Worm (Caenorhabditis elegans) whole organism, L4 larva: ENCODE results near the gene B0024.4.

Source experiments
- R02D3.7 ChIP-seq: fragments of 150-350 bp; sonication (generic microtip); optimal IDR thresholded peaks from 3 replicates; lab custom pipeline; 2014; ENCODE audit warnings: missing biosample characterization, missing genetic modification characterization
- ZK546.5 ChIP-seq, 2 experiments: sonication (generic microtip); optimal IDR thresholded peaks; 2 replicates each; lab custom pipeline; 2017; ENCODE audit warnings: missing biosample characterization in 2 of 2, missing genetic modification characterization in 2 of 2
- ceh-82 ChIP-seq: sonication (generic microtip); optimal IDR thresholded peaks from 2 replicates; lab custom pipeline; 2017; ENCODE audit warnings: missing biosample characterization, missing genetic modification characterization
- egl-27 ChIP-seq: sonication (generic microtip); optimal IDR thresholded peaks from 3 replicates; lab custom pipeline; 2017; ENCODE audit warnings: missing biosample characterization, missing genetic modification reagents, missing genetic modification characterization
- fkh-10 ChIP-seq: fragments of 150-350 bp; optimal IDR thresholded peaks from 2 replicates; lab custom pipeline; 2014; ENCODE audit warnings: missing biosample characterization, missing genetic modification reagents, missing genetic modification characterization
- hmg-1.1 ChIP-seq: fragments of 200-800 bp; sonication (Bioruptor generic); IDR thresholded peaks from 2 replicates; pipeline ENCODE4 v1.3.6; 2022; ENCODE audit warnings: missing genetic modification reagents, missing genetic modification characterization, missing compliant biosample characterization
- nhr-237 ChIP-seq: sonication (generic microtip); optimal IDR thresholded peaks from 2 replicates; lab custom pipeline; 2017; ENCODE audit warnings: missing biosample characterization, missing genetic modification characterization
- nhr-48 ChIP-seq: sonication (generic microtip); optimal IDR thresholded peaks from 2 replicates; lab custom pipeline; 2016; ENCODE audit warnings: mild to moderate bottlenecking, missing genetic modification characterization, missing compliant biosample characterization
- nhr-76 ChIP-seq: fragments of 150-350 bp; optimal IDR thresholded peaks from 2 replicates; lab custom pipeline; 2014; ENCODE audit warnings: missing biosample characterization, missing genetic modification characterization
- pha-4 ChIP-seq, 2 experiments: fragments of 150-350 bp in 1 of 2; fragments of 200-800 bp in 1 of 2; sonication (Bioruptor generic) in 1 of 2; IDR thresholded peaks in 1 of 2; optimal IDR thresholded peaks in 1 of 2; 2 replicates each; pipeline versions ENCODE4 v1.3.6 to Lab custom; 2014 to 2022; ENCODE audit warnings: missing genetic modification characterization in 2 of 2, missing genetic modification reagents in 2 of 2, missing biosample characterization in 1 of 2, missing compliant biosample characterization in 1 of 2
- pqm-1 ChIP-seq: sonication (generic microtip); optimal IDR thresholded peaks from 2 replicates; lab custom pipeline; 2017; ENCODE audit warnings: missing biosample characterization, missing genetic modification characterization
- snpc-4 ChIP-seq: fragments of 150-350 bp; optimal IDR thresholded peaks from 2 replicates; lab custom pipeline; 2014; ENCODE audit warnings: missing biosample characterization, missing genetic modification characterization
- unc-62 ChIP-seq, 3 experiments: fragments of 150-350 bp in 1 of 3; sonication (generic microtip); optimal IDR thresholded peaks in 2 of 3; peaks in 1 of 3; 1 replicate in 1 of 3; 2 replicates in 2 of 3; lab custom pipeline; 2014 to 2017; ENCODE audit warnings: missing biosample characterization in 3 of 3, missing genetic modification characterization in 3 of 3, missing genetic modification reagents in 3 of 3, missing genotype in 1 of 3
- zag-1 ChIP-seq: fragments of 150-350 bp; optimal IDR thresholded peaks from 2 replicates; lab custom pipeline; 2014; ENCODE audit warnings: missing biosample characterization, missing genetic modification characterization

ce11 chrV:10249515-10249914 lies 47.7 kb upstream of the B0024.4 start:
- no peak for TF ChIP-seq unc-62 (GFP tag; optimal IDR thresholded peaks at IDR 0.05 in 1 of 2; lab: Kevin White, UChicago)
- no peak for TF ChIP-seq unc-62 (tag; optimal IDR thresholded peaks at IDR 0.05; lab: Kevin White, UChicago)
- no peak for TF ChIP-seq nhr-237 (tag; lab: Kevin White, UChicago)
- no peak for TF ChIP-seq nhr-76
- TF ChIP-seq ZK546.5 (tag; optimal IDR thresholded peaks at IDR 0.05; lab: Kevin White, UChicago): no peak
- no peak for TF ChIP-seq nhr-48 (tag; lab: Kevin White, UChicago)
- TF ChIP-seq snpc-4: no peak
- TF ChIP-seq R02D3.7 (tag; lab: Kevin White, UChicago): no peak
- no peak for TF ChIP-seq zag-1
- TF ChIP-seq fkh-10 (GFP tag; lab: Kevin White, UChicago): no peak
- TF ChIP-seq ceh-82 (tag; lab: Kevin White, UChicago): no peak
- TF ChIP-seq pha-4 (GFP tag; IDR thresholded peaks at IDR 0.05; lab: Robert Waterston, UW): no peak
- TF ChIP-seq pha-4 (tag; optimal IDR thresholded peaks at IDR 0.05; lab: Kevin White, UChicago): no peak
- no peak for TF ChIP-seq hmg-1.1
- no peak for TF ChIP-seq egl-27 (tag; lab: Kevin White, UChicago)
- no peak for TF ChIP-seq pqm-1 (tag; lab: Kevin White, UChicago)
